Worm (Caenorhabditis elegans) whole organism, L1 larva: ENCODE data around the gene C27D6.15.

Experiments used
- C16A3.4 ChIP-seq: fragments of 150-350 bp; optimal IDR thresholded peaks from 2 replicates; lab custom pipeline; 2014; ENCODE audit warnings: missing biosample characterization, missing genetic modification characterization
- F16B12.6 ChIP-seq: fragments of 150-350 bp; optimal IDR thresholded peaks from 2 replicates; lab custom pipeline; 2014; ENCODE audit warnings: missing biosample characterization, missing genetic modification characterization
- Y116A8C.19 ChIP-seq: sonication (generic microtip); optimal IDR thresholded peaks from 2 replicates; lab custom pipeline; 2016; ENCODE audit warnings: missing compliant biosample characterization, missing genetic modification characterization, borderline replicate concordance
- blmp-1 ChIP-seq: fragments of 150-350 bp; optimal IDR thresholded peaks from 2 replicates; lab custom pipeline; 2014; ENCODE audit warnings: missing biosample characterization, missing genetic modification characterization
- ceh-8 ChIP-seq: fragments of 200-800 bp; sonication (Bioruptor generic); optimal IDR thresholded peaks from 2 replicates; lab custom pipeline; 2018; ENCODE audit warnings: mild to moderate bottlenecking, missing genetic modification characterization, moderate library complexity, missing compliant biosample characterization
- ceh-82 ChIP-seq, 3 experiments: fragments of 150-350 bp in 1 of 3; sonication (generic microtip) in 2 of 3; optimal IDR thresholded peaks; 2 replicates each; lab custom pipeline; 2014 to 2017; ENCODE audit warnings: missing biosample characterization in 3 of 3, missing genetic modification characterization in 3 of 3
- ces-1 ChIP-seq: fragments of 150-350 bp; optimal IDR thresholded peaks from 2 replicates; lab custom pipeline; 2014; ENCODE audit warnings: missing biosample characterization, missing genetic modification reagents, missing genetic modification characterization
- dpl-1 ChIP-seq, 3 experiments: fragments of 150-350 bp in 2 of 3; sonication (generic microtip) in 1 of 3; optimal IDR thresholded peaks; 2 replicates each; lab custom pipeline; 2014 to 2017; ENCODE audit warnings: missing biosample characterization in 3 of 3, missing genetic modification characterization in 3 of 3, missing genetic modification reagents in 3 of 3
- dsc-1 ChIP-seq: sonication (generic microtip); optimal IDR thresholded peaks from 2 replicates; lab custom pipeline; 2016; ENCODE audit warnings: mild to moderate bottlenecking, missing genetic modification characterization, missing compliant biosample characterization
- efl-1 ChIP-seq, 4 experiments: fragments of 150-350 bp; optimal IDR thresholded peaks in 3 of 4; peaks in 1 of 4; 1 replicate in 1 of 4; 2 replicates in 3 of 4; lab custom pipeline; 2014; ENCODE audit warnings: missing biosample characterization in 2 of 4, missing genetic modification characterization in 2 of 4, missing genetic modification reagents in 2 of 4
- egl-13 ChIP-seq: sonication (generic microtip); optimal IDR thresholded peaks from 2 replicates; lab custom pipeline; 2016; ENCODE audit warnings: missing genotype, missing genetic modification reagents, missing genetic modification characterization, missing compliant biosample characterization
- elt-3 ChIP-seq, 6 experiments: fragments of 150-350 bp in 1 of 6; sonication (generic microtip); optimal IDR thresholded peaks; 2 replicates each; lab custom pipeline; 2017 to 2018; ENCODE audit warnings: missing biosample characterization in 6 of 6, missing genetic modification characterization in 6 of 6, inconsistent platforms in 1 of 6
- fkh-8 ChIP-seq: sonication (generic microtip); optimal IDR thresholded peaks from 2 replicates; lab custom pipeline; 2016; ENCODE audit warnings: mild to moderate bottlenecking, missing genetic modification characterization, missing compliant biosample characterization
- fos-1 ChIP-seq: fragments of 150-350 bp; optimal IDR thresholded peaks from 2 replicates; lab custom pipeline; 2014; ENCODE audit warnings: missing biosample characterization, missing genetic modification characterization
- grh-1 ChIP-seq: fragments of 200-800 bp; sonication (Bioruptor generic); IDR thresholded peaks from 2 replicates; pipeline ENCODE4 v1.3.6; 2022; ENCODE audit warnings: missing genetic modification reagents, missing genetic modification characterization, missing compliant biosample characterization
- hpl-2 ChIP-seq: fragments of 150-350 bp; optimal IDR thresholded peaks from 2 replicates; lab custom pipeline; 2014; ENCODE audit warnings: missing biosample characterization, missing genetic modification reagents, missing genetic modification characterization
- lin-14 ChIP-seq: fragments of 200-800 bp; sonication (Bioruptor generic); optimal IDR thresholded peaks from 2 replicates; lab custom pipeline; 2018; ENCODE audit warnings: mild to moderate bottlenecking, missing genetic modification characterization, moderate library complexity, missing compliant biosample characterization
- lin-15B ChIP-seq: fragments of 150-350 bp; sonication (generic microtip); optimal IDR thresholded peaks from 3 replicates; lab custom pipeline; 2014; ENCODE audit warnings: missing biosample characterization, missing genetic modification characterization
- lin-35 ChIP-seq, 2 experiments: fragments of 150-350 bp; optimal IDR thresholded peaks; 2 replicates each; lab custom pipeline; 2014; ENCODE audit warnings: missing biosample characterization in 2 of 2, missing genetic modification characterization in 2 of 2, missing genetic modification reagents in 2 of 2
- lir-3 ChIP-seq: sonication (generic microtip); optimal IDR thresholded peaks from 2 replicates; lab custom pipeline; 2016; ENCODE audit warnings: mild to moderate bottlenecking, missing genetic modification characterization, moderate library complexity, missing compliant biosample characterization; ENCODE audit not compliant: poor library complexity
- lsy-2 ChIP-seq, 2 experiments: fragments of 150-350 bp; optimal IDR thresholded peaks; 2 replicates each; lab custom pipeline; 2014; ENCODE audit warnings: missing biosample characterization in 2 of 2, missing genetic modification characterization in 2 of 2
- mdl-1 ChIP-seq, 2 experiments: fragments of 150-350 bp; optimal IDR thresholded peaks; 2 replicates each; lab custom pipeline; 2014 to 2017; ENCODE audit warnings: missing biosample characterization in 2 of 2, missing genetic modification characterization in 2 of 2, inconsistent platforms in 1 of 2
- mep-1 ChIP-seq: fragments of 150-350 bp; optimal IDR thresholded peaks from 2 replicates; lab custom pipeline; 2014; ENCODE audit warnings: missing biosample characterization, missing genetic modification characterization
- nhr-12 ChIP-seq: sonication (generic microtip); optimal IDR thresholded peaks from 2 replicates; lab custom pipeline; 2017; ENCODE audit warnings: missing biosample characterization, missing genetic modification characterization
- nhr-19 ChIP-seq: fragments of 200-800 bp; sonication (Bioruptor generic); conservative IDR thresholded peaks from 2 replicates; pipeline ENCODE4 v1.3.6; 2022; ENCODE audit warnings: missing genetic modification characterization, missing compliant biosample characterization
- nhr-20 ChIP-seq: sonication (generic microtip); optimal IDR thresholded peaks from 2 replicates; lab custom pipeline; 2016; ENCODE audit warnings: mild to moderate bottlenecking, missing genetic modification characterization, missing compliant biosample characterization
- nhr-47 ChIP-seq: sonication (generic microtip); optimal IDR thresholded peaks from 2 replicates; lab custom pipeline; 2016; ENCODE audit warnings: mild to moderate bottlenecking, missing genetic modification characterization, moderate library complexity, missing compliant biosample characterization
- nhr-71 ChIP-seq: sonication (generic microtip); optimal IDR thresholded peaks from 2 replicates; lab custom pipeline; 2016; ENCODE audit warnings: mild to moderate bottlenecking, missing genetic modification characterization, moderate library complexity, missing compliant biosample characterization
- nhr-76 ChIP-seq: sonication (generic microtip); optimal IDR thresholded peaks from 2 replicates; lab custom pipeline; 2017; ENCODE audit warnings: missing biosample characterization, missing genetic modification characterization
- nhr-84 ChIP-seq: sonication (generic microtip); optimal IDR thresholded peaks from 2 replicates; lab custom pipeline; 2017; ENCODE audit warnings: missing biosample characterization, missing genetic modification characterization
- nhr-85 ChIP-seq: sonication (generic microtip); peaks from one replicate; lab custom pipeline; 2016; ENCODE audit warnings: missing genetic modification characterization, inconsistent platforms, missing compliant biosample characterization
- nhr-90 ChIP-seq: sonication (generic microtip); optimal IDR thresholded peaks from 2 replicates; lab custom pipeline; 2016; ENCODE audit warnings: mild to moderate bottlenecking, missing genetic modification characterization, missing compliant biosample characterization; ENCODE audit not compliant: poor library complexity
- pax-3 ChIP-seq: fragments of 200-800 bp; sonication (Bioruptor generic); optimal IDR thresholded peaks from 2 replicates; lab custom pipeline; 2018; ENCODE audit warnings: mild to moderate bottlenecking, missing genetic modification characterization, moderate library complexity, missing compliant biosample characterization
- rnt-1 ChIP-seq: sonication (generic microtip); optimal IDR thresholded peaks from 2 replicates; lab custom pipeline; 2016; ENCODE audit warnings: mild to moderate bottlenecking, missing genetic modification characterization, moderate library complexity, missing compliant biosample characterization
- skn-1 ChIP-seq: fragments of 150-350 bp; optimal IDR thresholded peaks from 2 replicates; lab custom pipeline; 2014; ENCODE audit warnings: missing biosample characterization, missing genetic modification characterization
- snpc-4 ChIP-seq: fragments of 150-350 bp; optimal IDR thresholded peaks from 2 replicates; lab custom pipeline; 2014; ENCODE audit warnings: missing biosample characterization, missing genetic modification characterization
- snu-23 ChIP-seq: sonication (generic microtip); optimal IDR thresholded peaks from 2 replicates; lab custom pipeline; 2016; ENCODE audit warnings: missing genetic modification characterization, missing compliant biosample characterization
- sox-4 ChIP-seq: sonication (generic microtip); optimal IDR thresholded peaks from 2 replicates; lab custom pipeline; 2016; ENCODE audit warnings: missing genetic modification characterization, missing compliant biosample characterization
- sptf-1 ChIP-seq: fragments of 150-350 bp; optimal IDR thresholded peaks from 2 replicates; lab custom pipeline; 2014; ENCODE audit warnings: missing biosample characterization, missing genetic modification characterization
- swsn-7 ChIP-seq: sonication (generic microtip); optimal IDR thresholded peaks from 2 replicates; lab custom pipeline; 2016; ENCODE audit warnings: missing genetic modification characterization, missing compliant biosample characterization
- tbx-2 ChIP-seq: sonication (generic microtip); optimal IDR thresholded peaks from 2 replicates; lab custom pipeline; 2016; ENCODE audit warnings: missing genetic modification characterization, missing compliant biosample characterization
- tlp-1 ChIP-seq: fragments of 150-350 bp; optimal IDR thresholded peaks from 2 replicates; lab custom pipeline; 2014; ENCODE audit warnings: missing biosample characterization, missing genetic modification characterization
- unc-130 ChIP-seq: fragments of 150-350 bp; optimal IDR thresholded peaks from 2 replicates; lab custom pipeline; 2017; ENCODE audit warnings: missing biosample characterization, missing genetic modification characterization, inconsistent platforms
- unc-86 ChIP-seq: sonication (generic microtip); optimal IDR thresholded peaks from 2 replicates; lab custom pipeline; 2016; ENCODE audit warnings: missing genetic modification characterization, missing compliant biosample characterization
- zag-1 ChIP-seq: fragments of 150-350 bp; optimal IDR thresholded peaks from 2 replicates; lab custom pipeline; 2014; ENCODE audit warnings: missing biosample characterization, missing genetic modification characterization

C27D6.15 gene

ce11 chrII:5200205-5200604 lies 28.5 kb downstream of the C27D6.15 start:
- peak; percentile 12 for TF ChIP-seq swsn-7
- peak; percentile 96 for TF ChIP-seq snpc-4 (tag; lab: Kevin White, UChicago)
- peak in 1 of 2 experiments; percentile 25 for TF ChIP-seq efl-1 (optimal IDR thresholded peaks at IDR 0.05; lab: Kevin White, UChicago)
- TF ChIP-seq efl-1 (GFP tag; optimal IDR thresholded peaks at IDR 0.05 in 1 of 2; lab: Kevin White, UChicago), result peak in 1 of 2 experiments; percentile 14
- TF ChIP-seq nhr-85 (tag; lab: Kevin White, UChicago), result peak; percentile 27
- TF ChIP-seq nhr-71 (tag; lab: Kevin White, UChicago), result peak; percentile 44
- peak; percentile 62 for TF ChIP-seq nhr-19
- peak; percentile 39 for TF ChIP-seq rnt-1 (tag; lab: Kevin White, UChicago)

ce11 chrII:5200987-5201582 lies 29.4 kb downstream of the C27D6.15 start:
- TF ChIP-seq nhr-71 (tag; lab: Kevin White, UChicago) (peak; percentile 78), ceh-82 (tag; optimal IDR thresholded peaks at IDR 0.05; lab: Kevin White, UChicago) (peak in 1 of 3 experiments; percentile 20), nhr-90 (tag; lab: Kevin White, UChicago) (no peak), nhr-19 (peak; percentile 20; the same call in 1 of the 2 replicates), mdl-1 (tag; optimal IDR thresholded peaks at IDR 0.05; lab: Kevin White, UChicago) (no peak), grh-1 (GFP tag; lab: Robert Waterston, UW) (no peak), efl-1 (optimal IDR thresholded peaks at IDR 0.05; lab: Kevin White, UChicago) (peak; percentile 49 to 50), efl-1 (GFP tag; optimal IDR thresholded peaks at IDR 0.05 in 1 of 2; lab: Kevin White, UChicago) (peak; percentile 14 to 90), rnt-1 (tag; lab: Kevin White, UChicago) (peak; percentile 48), snu-23 (GFP tag; lab: Kevin White, UChicago) (peak; percentile 70), nhr-20 (peak; percentile 39), mep-1 (tag; lab: Kevin White, UChicago) (peak; percentile 41), sox-4 (tag; lab: Kevin White, UChicago) (no peak), ces-1 (no peak), snpc-4 (tag; lab: Kevin White, UChicago) (peak; percentile 38), dpl-1 (GFP tag; optimal IDR thresholded peaks at IDR 0.05; lab: Kevin White, UChicago) (peak in 2 of 3 experiments; percentile 11 to 23), lin-35 (GFP tag; optimal IDR thresholded peaks at IDR 0.05; lab: Kevin White, UChicago) (peak; percentile 31 to 37), hpl-2 (GFP tag; lab: Kevin White, UChicago) (no peak), swsn-7 (peak; percentile 30), lin-14 (GFP tag; lab: Kevin White, UChicago) (peak; percentile 85), elt-3 (tag; optimal IDR thresholded peaks at IDR 0.05; lab: Kevin White, UChicago) (peak in 1 of 6 experiments; percentile 45), nhr-47 (peak; percentile 28), skn-1 (tag; lab: Kevin White, UChicago) (peak; percentile 26), fkh-8 (tag; lab: Kevin White, UChicago) (peak; percentile 23), C16A3.4 (tag; lab: Kevin White, UChicago) (peak; percentile 7), lin-15B (tag; lab: Kevin White, UChicago) (no peak), unc-86 (tag; lab: Kevin White, UChicago) (peak; percentile 40), dsc-1 (tag; lab: Kevin White, UChicago) (peak; percentile 63), blmp-1 (tag; lab: Kevin White, UChicago) (peak; percentile 87), lsy-2 (tag; optimal IDR thresholded peaks at IDR 0.05; lab: Kevin White, UChicago) (peak; percentile 22 to 65), tbx-2 (tag; lab: Kevin White, UChicago) (peak; percentile 46)
- TF ChIP-seq, all 84 proteins: peak for 23

- TF ChIP-seq egl-13 (tag; lab: Kevin White, UChicago) (no peak), sptf-1 (tag; lab: Kevin White, UChicago) (no peak), nhr-76 (tag; lab: Kevin White, UChicago) (no peak), pax-3 (tag; lab: Kevin White, UChicago) (no peak), lin-35 (GFP tag; optimal IDR thresholded peaks at IDR 0.05; lab: Kevin White, UChicago) (peak in 1 of 2 experiments; percentile 55), ceh-8 (GFP tag; lab: Kevin White, UChicago) (no peak), lir-3 (tag; lab: Kevin White, UChicago) (no peak), fos-1 (tag; lab: Kevin White, UChicago) (no peak), ceh-82 (tag; optimal IDR thresholded peaks at IDR 0.05; lab: Kevin White, UChicago) (no peak), unc-130 (tag; lab: Kevin White, UChicago) (no peak), nhr-12 (tag; lab: Kevin White, UChicago) (no peak), nhr-84 (tag; lab: Kevin White, UChicago) (no peak), F16B12.6 (tag; lab: Kevin White, UChicago) (no peak), unc-86 (tag; lab: Kevin White, UChicago) (no peak), tlp-1 (tag; lab: Kevin White, UChicago) (peak; percentile 69), tbx-2 (tag; lab: Kevin White, UChicago) (no peak), Y116A8C.19 (tag; lab: Kevin White, UChicago) (no peak), nhr-85 (tag; lab: Kevin White, UChicago) (peak; percentile 67), hpl-2 (GFP tag; lab: Kevin White, UChicago) (no peak), zag-1 (no peak)
Observed at ce11 chrII:5201922-5202562, 30.3 kb downstream of the C27D6.15 start.
